Worm (Caenorhabditis elegans) whole organism, young adult: ENCODE measurements around the gene K08H2.4.

ENCODE experiments used
- ZK185.1 ChIP-seq: sonication (generic microtip); optimal IDR thresholded peaks from 2 replicates; lab custom pipeline; 2016; ENCODE audit warnings: mild to moderate bottlenecking, missing genetic modification characterization, missing compliant biosample characterization; ENCODE audit not compliant: poor library complexity, severe bottlenecking
- dox-1 ChIP-seq: fragments of 200-800 bp; sonication (Bioruptor generic); IDR thresholded peaks from 2 replicates; pipeline ENCODE4 v1.3.6; 2022; ENCODE audit warnings: missing genetic modification reagents, missing genetic modification characterization, missing compliant biosample characterization
- repo-1 ChIP-seq: sonication (generic microtip); optimal IDR thresholded peaks from 2 replicates; lab custom pipeline; 2017; ENCODE audit warnings: mild to moderate bottlenecking, missing genetic modification characterization, missing compliant biosample characterization
- ztf-26 ChIP-seq: sonication (generic microtip); optimal IDR thresholded peaks from 2 replicates; lab custom pipeline; 2017; ENCODE audit warnings: missing genetic modification characterization, missing compliant biosample characterization

DNA sequence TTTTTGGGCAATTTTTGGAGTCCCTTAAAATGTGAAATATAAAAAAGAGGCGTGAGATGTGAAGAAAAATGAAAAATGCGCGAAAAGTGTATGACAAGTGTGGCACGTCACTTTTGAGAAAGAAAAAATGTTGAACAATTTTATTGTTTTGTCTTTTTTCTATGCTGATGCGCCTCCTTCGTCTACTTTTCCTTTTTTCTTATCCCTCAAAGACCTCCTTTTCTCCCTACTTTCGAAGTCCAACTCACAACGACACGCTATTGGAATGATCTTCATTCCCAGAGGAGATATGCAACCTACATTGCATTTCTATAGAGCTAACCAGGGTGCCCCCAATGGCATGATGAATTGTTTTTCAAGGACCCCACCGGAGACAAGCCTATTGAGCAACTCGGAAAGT is 32.3 kb upstream of the K08H2.4 start:
- TF ChIP-seq ztf-26 (tag; lab: Kevin White, UChicago), result no peak
- no peak for TF ChIP-seq ZK185.1 (tag; lab: Kevin White, UChicago)
- no peak for TF ChIP-seq repo-1 (tag; lab: Kevin White, UChicago)
- no peak for TF ChIP-seq dox-1
